Worm (Caenorhabditis elegans) whole organism, L1 larva: Measurements from ENCODE around the gene C06E4.1.

Experiments used
- aly-2 ChIP-seq: fragments of 150-350 bp; optimal IDR thresholded peaks from 2 replicates; lab custom pipeline; 2014; ENCODE audit warnings: missing biosample characterization, missing genetic modification characterization
- blmp-1 ChIP-seq: fragments of 150-350 bp; optimal IDR thresholded peaks from 2 replicates; lab custom pipeline; 2014; ENCODE audit warnings: missing biosample characterization, missing genetic modification characterization
- ceh-63 ChIP-seq: fragments of 200-800 bp; sonication (Bioruptor generic); optimal IDR thresholded peaks from 2 replicates; lab custom pipeline; 2018; ENCODE audit warnings: mild to moderate bottlenecking, missing genetic modification characterization, missing compliant biosample characterization
- dpl-1 ChIP-seq, 3 experiments: fragments of 150-350 bp in 2 of 3; sonication (generic microtip) in 1 of 3; optimal IDR thresholded peaks; 2 replicates each; lab custom pipeline; 2014 to 2017; ENCODE audit warnings: missing biosample characterization in 3 of 3, missing genetic modification characterization in 3 of 3, missing genetic modification reagents in 3 of 3
- egl-27 ChIP-seq, 2 experiments: fragments of 150-350 bp in 1 of 2; sonication (generic microtip); optimal IDR thresholded peaks; 3 replicates each; lab custom pipeline; 2017 to 2018; ENCODE audit warnings: missing biosample characterization in 2 of 2, missing genetic modification characterization in 2 of 2, missing genetic modification reagents in 2 of 2
- elt-2 ChIP-seq: sonication (generic microtip); optimal IDR thresholded peaks from 2 replicates; lab custom pipeline; 2016; ENCODE audit warnings: missing genetic modification characterization, mild to moderate bottlenecking, inconsistent platforms, missing compliant biosample characterization, missing genetic modification reagents
- lsy-2 ChIP-seq, 2 experiments: fragments of 150-350 bp; optimal IDR thresholded peaks; 2 replicates each; lab custom pipeline; 2014; ENCODE audit warnings: missing biosample characterization in 2 of 2, missing genetic modification characterization in 2 of 2
- mep-1 ChIP-seq: fragments of 150-350 bp; optimal IDR thresholded peaks from 2 replicates; lab custom pipeline; 2014; ENCODE audit warnings: missing biosample characterization, missing genetic modification characterization
- nhr-11 ChIP-seq: fragments of 150-350 bp; optimal IDR thresholded peaks from 2 replicates; lab custom pipeline; 2014; ENCODE audit warnings: missing biosample characterization, missing genetic modification characterization
- nhr-28 ChIP-seq: fragments of 150-350 bp; optimal IDR thresholded peaks from 2 replicates; lab custom pipeline; 2014; ENCODE audit warnings: missing biosample characterization, missing genetic modification characterization
- nhr-47 ChIP-seq: sonication (generic microtip); optimal IDR thresholded peaks from 2 replicates; lab custom pipeline; 2016; ENCODE audit warnings: mild to moderate bottlenecking, missing genetic modification characterization, moderate library complexity, missing compliant biosample characterization
- snpc-4 ChIP-seq: fragments of 150-350 bp; optimal IDR thresholded peaks from 2 replicates; lab custom pipeline; 2014; ENCODE audit warnings: missing biosample characterization, missing genetic modification characterization
- xbp-1 ChIP-seq: sonication (generic microtip); optimal IDR thresholded peaks from 2 replicates; lab custom pipeline; 2016; ENCODE audit warnings: missing genetic modification characterization, missing compliant biosample characterization
- zag-1 ChIP-seq: fragments of 150-350 bp; optimal IDR thresholded peaks from 2 replicates; lab custom pipeline; 2014; ENCODE audit warnings: missing biosample characterization, missing genetic modification characterization

- TF ChIP-seq mep-1, result no peak
- no peak for TF ChIP-seq elt-2 (tag; lab: Kevin White, UChicago)
- TF ChIP-seq xbp-1 (tag; lab: Kevin White, UChicago), result no peak
- TF ChIP-seq egl-27 (tag; optimal IDR thresholded peaks at IDR 0.05; lab: Kevin White, UChicago), result no peak
- no peak for TF ChIP-seq dpl-1 (GFP tag; optimal IDR thresholded peaks at IDR 0.05; lab: Kevin White, UChicago)
- no peak for TF ChIP-seq nhr-28 (tag; lab: Kevin White, UChicago)
- no peak for TF ChIP-seq aly-2 (tag; lab: Kevin White, UChicago)
- no peak for TF ChIP-seq ceh-63
- no peak for TF ChIP-seq nhr-11 (tag; lab: Kevin White, UChicago)
- no peak for TF ChIP-seq nhr-47 (tag; lab: Kevin White, UChicago)
- TF ChIP-seq zag-1 (tag; lab: Kevin White, UChicago), result no peak
- TF ChIP-seq snpc-4 (tag; lab: Kevin White, UChicago), result no peak
- no peak for TF ChIP-seq lsy-2 (tag; optimal IDR thresholded peaks at IDR 0.05; lab: Kevin White, UChicago)
- no peak for TF ChIP-seq blmp-1
These were observed 22.3 kb downstream of the C06E4.1 start, which contains the start of gene npr-27 for ce11 chrIV:7305325-7305724.
